Worm (Caenorhabditis elegans) whole organism, mixed stage, embryonic: Measurements from ENCODE around the gene pipp-4P.

Experiments used
- blmp-1 ChIP-seq: fragments of 150-350 bp; optimal IDR thresholded peaks from 2 replicates; lab custom pipeline; 2014; ENCODE audit warnings: missing biosample characterization, missing genetic modification characterization
- ceh-39 ChIP-seq: fragments of 150-350 bp; optimal IDR thresholded peaks from 2 replicates; lab custom pipeline; 2014; ENCODE audit warnings: missing biosample characterization, missing genetic modification characterization
- ces-1 ChIP-seq: fragments of 150-350 bp; optimal IDR thresholded peaks from 2 replicates; lab custom pipeline; 2014; ENCODE audit warnings: missing biosample characterization, missing genetic modification reagents, missing genetic modification characterization
- elt-3 ChIP-seq: fragments of 150-350 bp; optimal IDR thresholded peaks from 2 replicates; lab custom pipeline; 2014; ENCODE audit warnings: missing biosample characterization, missing genetic modification characterization
- flh-1 ChIP-seq: fragments of 200-800 bp; sonication (Bioruptor generic); optimal IDR thresholded peaks from 2 replicates; lab custom pipeline; 2018; ENCODE audit warnings: mild to moderate bottlenecking, missing genetic modification characterization, moderate library complexity, missing compliant biosample characterization
- lin-13 ChIP-seq: fragments of 150-350 bp; optimal IDR thresholded peaks from 2 replicates; lab custom pipeline; 2014; ENCODE audit warnings: missing biosample characterization, missing genetic modification characterization
- mab-5 ChIP-seq: fragments of 150-350 bp; optimal IDR thresholded peaks from 2 replicates; lab custom pipeline; 2014; ENCODE audit warnings: missing biosample characterization, missing genetic modification characterization
- unc-62 ChIP-seq: fragments of 150-350 bp; optimal IDR thresholded peaks from 2 replicates; lab custom pipeline; 2014; ENCODE audit warnings: missing biosample characterization, missing genetic modification reagents, missing genetic modification characterization
- ztf-11 ChIP-seq: fragments of 150-350 bp; optimal IDR thresholded peaks from 2 replicates; lab custom pipeline; 2014; ENCODE audit warnings: missing biosample characterization, missing genetic modification characterization

ce11 chrIII:2785840-2786239, 33.2 kb upstream of the pipp-4P start, which contains the start of gene Y71H2AM.20:
- TF ChIP-seq ztf-11 (tag; lab: Kevin White, UChicago) (peak; percentile 77), ceh-39 (tag; lab: Kevin White, UChicago) (peak; percentile 92), ces-1 (GFP tag; lab: Kevin White, UChicago) (peak; percentile 89), lin-13 (tag; lab: Kevin White, UChicago) (peak; percentile 98), flh-1 (GFP tag; lab: Kevin White, UChicago) (no peak), unc-62 (GFP tag; lab: Kevin White, UChicago) (peak; percentile 51), blmp-1 (peak; percentile 46), mab-5 (peak; percentile 67), elt-3 (peak; percentile 15)
